Worm (Caenorhabditis elegans) whole organism, midembryonic: ENCODE data around the gene old-2.
"Not testable (repeated sequence)": the region's sequence is repeated elsewhere in the genome, so short reads cannot be mapped to it uniquely, and the experiment has no call there.

Source experiments
- T22C8.4 ChIP-seq: fragments of 200-800 bp; sonication (Bioruptor generic); IDR thresholded peaks from 2 replicates; pipeline ENCODE4 v1.3.6; 2022; ENCODE audit warnings: missing genetic modification characterization, missing compliant biosample characterization
- cog-1 ChIP-seq: sonication (generic microtip); optimal IDR thresholded peaks from 2 replicates; lab custom pipeline; 2016; ENCODE audit warnings: missing genetic modification characterization, missing compliant biosample characterization
- flt-1 ChIP-seq: fragments of 200-800 bp; sonication (Bioruptor generic); IDR thresholded peaks from 2 replicates; pipeline ENCODE4 v1.3.6; 2022; ENCODE audit warnings: missing genetic modification characterization, missing compliant biosample characterization
- klf-2 ChIP-seq: fragments of 200-800 bp; sonication (Bioruptor generic); conservative IDR thresholded peaks from 2 replicates; pipeline ENCODE4 v1.3.6; 2022; ENCODE audit warnings: missing genetic modification reagents, missing genetic modification characterization, missing compliant biosample characterization
- med-1 ChIP-seq: sonication (generic microtip); optimal IDR thresholded peaks from 2 replicates; lab custom pipeline; 2017; ENCODE audit warnings: missing genetic modification characterization, mild to moderate bottlenecking, missing compliant biosample characterization, antibody characterized with exemption, missing genetic modification reagents; ENCODE audit not compliant: insufficient read depth
- ref-1 ChIP-seq: fragments of 200-800 bp; sonication (Bioruptor generic); conservative IDR thresholded peaks from 2 replicates; pipeline ENCODE4 v1.3.6; 2022; ENCODE audit warnings: missing genetic modification reagents, missing genetic modification characterization, missing compliant biosample characterization
- tab-1 ChIP-seq: fragments of 200-800 bp; sonication (Bioruptor generic); IDR thresholded peaks from 2 replicates; pipeline ENCODE4 v1.3.6; 2022; ENCODE audit warnings: missing genetic modification characterization, missing compliant biosample characterization
- ztf-23 ChIP-seq: fragments of 200-800 bp; sonication (Bioruptor generic); IDR thresholded peaks from 2 replicates; pipeline ENCODE4 v1.3.6; 2022; ENCODE audit warnings: missing genetic modification reagents, missing genetic modification characterization, missing compliant biosample characterization
- ztf-29 ChIP-seq: fragments of 200-800 bp; sonication (Bioruptor generic); IDR thresholded peaks from 2 replicates; pipeline ENCODE4 v1.3.6; 2022; ENCODE audit warnings: missing genetic modification reagents, missing genetic modification characterization, missing compliant biosample characterization

old-2 gene

DNA sequence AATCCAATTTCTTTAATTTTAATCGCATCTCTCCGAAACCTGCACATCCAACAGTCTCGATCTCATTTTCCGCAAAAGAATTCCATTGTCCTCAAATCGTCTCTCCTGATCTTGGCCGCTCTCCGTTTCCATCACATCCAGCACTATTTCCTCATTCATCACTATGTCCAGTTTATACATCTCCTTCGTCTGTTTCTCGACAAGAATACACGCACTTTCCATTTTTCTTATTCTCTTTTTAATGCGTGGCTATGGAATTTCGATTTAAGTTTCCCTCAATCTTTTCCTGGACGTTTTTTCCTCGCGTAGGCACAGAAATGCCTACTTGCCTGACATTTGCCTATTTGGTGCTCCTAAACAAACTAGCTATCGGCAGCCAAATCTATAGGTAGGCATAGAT is 30.4 kb upstream of the old-2 start:
- TF ChIP-seq cog-1 (tag; lab: Kevin White, UChicago): no peak
- no peak for TF ChIP-seq ztf-23 (GFP tag; lab: Robert Waterston, UW)
- no peak for TF ChIP-seq med-1 (GFP tag; lab: Kevin White, UChicago)
- TF ChIP-seq tab-1: no peak
- TF ChIP-seq ref-1 (GFP tag; lab: Robert Waterston, UW): no peak
- TF ChIP-seq klf-2 (GFP tag; lab: Robert Waterston, UW): no peak
- no peak for TF ChIP-seq flt-1 (GFP tag; lab: Robert Waterston, UW)

DNA sequence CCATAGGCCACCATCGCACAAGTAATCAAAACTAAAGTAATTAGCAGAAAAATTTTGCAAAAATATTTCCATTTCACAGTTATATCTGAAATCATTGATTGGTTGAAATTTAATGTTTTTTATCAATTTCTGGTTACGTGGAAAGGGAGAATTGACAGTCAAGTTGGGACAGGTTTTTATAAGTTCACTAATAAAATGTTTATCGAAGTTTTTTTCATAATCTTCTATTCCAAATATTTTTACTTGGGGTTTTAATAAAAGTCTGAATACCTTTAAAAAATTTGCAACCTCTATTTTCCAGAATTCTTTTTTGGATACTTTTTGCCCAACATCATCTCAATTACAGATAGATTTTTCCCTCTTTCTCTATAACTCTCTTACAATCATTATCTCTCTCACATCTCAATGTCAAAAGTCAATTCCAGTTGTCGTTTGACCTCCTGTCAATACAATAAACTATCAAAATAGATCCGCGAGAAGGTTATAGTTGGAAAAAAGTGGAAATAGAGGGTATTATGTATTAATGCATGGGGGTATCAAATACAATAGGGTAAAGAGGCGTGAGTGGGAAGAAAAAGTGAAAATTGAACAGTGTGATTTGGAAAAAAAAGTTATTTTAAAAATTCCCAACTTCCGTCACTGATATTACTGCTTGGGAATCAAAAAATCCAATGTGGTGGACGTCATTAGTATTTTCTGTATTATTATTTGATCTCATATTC is 25.3 kb upstream of the old-2 start, which contains the start of the genes chil-2 and ctsa-3.2:
TSS of gene chil-2 (minus strand) at position 101 of the 722 bp plus-strand sequence.
TSS of gene ctsa-3.2 (plus strand) at position 672 of the 722 bp plus-strand sequence.
- TF ChIP-seq tab-1 (no peak), ztf-23 (GFP tag; lab: Robert Waterston, UW) (no peak), ztf-29 (GFP tag; lab: Robert Waterston, UW) (no peak), ref-1 (GFP tag; lab: Robert Waterston, UW) (no peak), med-1 (GFP tag; lab: Kevin White, UChicago) (no peak), klf-2 (GFP tag; lab: Robert Waterston, UW) (no peak), flt-1 (GFP tag; lab: Robert Waterston, UW) (no peak), cog-1 (tag; lab: Kevin White, UChicago) (no peak), T22C8.4 (GFP tag; lab: Robert Waterston, UW) (no peak)

DNA sequence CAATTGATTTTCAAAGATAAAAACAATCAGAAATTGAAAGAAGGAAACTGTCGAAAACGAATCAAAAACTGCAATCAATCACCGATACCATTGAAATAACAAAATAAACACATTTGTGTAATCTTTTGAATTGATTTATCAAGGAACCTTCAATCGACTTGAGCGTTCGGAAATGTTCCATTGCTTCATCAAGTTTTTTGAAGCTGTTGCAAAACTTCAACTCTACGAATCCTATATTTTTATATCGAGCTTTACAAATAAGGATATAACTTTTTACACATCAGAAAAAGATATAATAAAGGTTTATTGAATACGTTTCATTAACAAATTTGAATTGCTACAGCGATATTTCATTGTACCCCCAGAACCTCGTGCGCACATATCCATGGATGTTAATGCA is 23.6 kb upstream of the old-2 start, which contains the start of gene chil-8:
TSS of gene chil-8 (minus strand) at position 101 of the 400 bp plus-strand sequence.
- TF ChIP-seq ztf-23 (GFP tag; lab: Robert Waterston, UW) (no peak), ztf-29 (GFP tag; lab: Robert Waterston, UW) (no peak), T22C8.4 (GFP tag; lab: Robert Waterston, UW) (no peak), ref-1 (GFP tag; lab: Robert Waterston, UW) (no peak), klf-2 (GFP tag; lab: Robert Waterston, UW) (no peak), cog-1 (tag; lab: Kevin White, UChicago) (no peak), med-1 (GFP tag; lab: Kevin White, UChicago) (no peak)

DNA sequence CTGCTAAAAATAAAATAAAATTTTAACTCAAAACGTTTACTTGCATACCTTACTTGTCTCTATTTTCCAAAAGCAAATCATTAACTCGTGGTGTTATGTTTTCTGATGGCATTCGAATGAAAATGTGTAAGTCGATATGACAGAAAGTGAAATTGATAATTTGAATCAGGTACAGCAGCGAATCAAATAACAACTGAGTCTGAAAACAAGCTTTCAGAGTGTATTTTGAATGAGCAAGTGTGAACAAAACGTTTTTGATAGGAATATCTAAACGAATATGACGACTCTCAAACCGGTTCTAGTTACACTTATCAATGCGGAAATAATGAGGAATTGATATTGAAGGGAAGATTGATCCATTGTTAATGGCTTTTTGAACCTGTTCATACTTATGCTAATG is 21.7 kb upstream of the old-2 start, which contains the start of gene chil-7:
TSS of gene chil-7 (minus strand) at position 112 of the 400 bp plus-strand sequence.
- no peak for TF ChIP-seq med-1 (GFP tag; lab: Kevin White, UChicago)
- TF ChIP-seq ztf-23 (GFP tag; lab: Robert Waterston, UW): no peak

DNA sequence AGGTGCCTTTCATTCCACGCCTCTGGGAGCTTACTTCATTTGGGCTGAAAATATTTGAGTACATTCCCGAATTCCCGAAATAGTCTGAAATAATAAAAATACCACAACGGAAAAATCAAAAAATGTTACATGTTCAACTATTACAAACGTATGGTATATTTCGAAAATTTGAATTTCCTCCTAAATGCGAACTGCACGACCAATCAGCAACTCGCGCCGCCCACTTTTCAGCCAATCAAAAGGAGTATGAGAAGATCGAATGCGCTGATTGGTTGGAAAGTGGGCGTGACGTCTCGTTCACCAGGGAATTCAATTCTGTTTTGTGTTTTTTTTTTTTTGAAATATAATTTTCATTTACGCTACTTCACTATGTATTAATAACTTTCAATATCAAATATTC is 19.3 kb upstream of the old-2 start, which contains the start of gene old-1:
TSS of gene old-1 (minus strand) at position 50 of the 400 bp plus-strand sequence.
- TF ChIP-seq ztf-23 (GFP tag; lab: Robert Waterston, UW) (no peak), T22C8.4 (GFP tag; lab: Robert Waterston, UW) (no peak), ref-1 (GFP tag; lab: Robert Waterston, UW) (no peak), cog-1 (tag; lab: Kevin White, UChicago) (no peak), flt-1 (GFP tag; lab: Robert Waterston, UW) (no peak), klf-2 (GFP tag; lab: Robert Waterston, UW) (no peak), tab-1 (no peak), ztf-29 (GFP tag; lab: Robert Waterston, UW) (no peak), med-1 (GFP tag; lab: Kevin White, UChicago) (no peak)

DNA sequence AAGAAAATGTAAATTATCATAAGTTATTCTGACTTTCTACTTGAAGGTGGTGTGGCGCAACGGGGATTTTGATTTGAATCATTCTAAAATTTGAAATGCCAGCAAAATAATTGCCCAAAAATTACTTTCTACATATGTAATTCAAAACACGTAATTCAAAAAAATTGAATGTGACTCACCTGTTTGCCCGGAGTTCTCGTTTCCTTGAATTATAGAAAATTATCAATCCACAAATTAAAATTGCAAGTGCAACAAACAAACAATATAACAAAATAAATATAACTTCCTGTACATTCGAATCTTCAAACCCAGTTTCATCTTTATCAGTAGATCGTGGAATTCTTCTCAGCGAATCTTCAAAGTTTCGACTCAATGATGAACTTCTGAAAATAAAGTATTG is 18.8 kb upstream of the old-2 start:
- TF ChIP-seq ztf-23 (GFP tag; lab: Robert Waterston, UW): no peak
- TF ChIP-seq klf-2 (GFP tag; lab: Robert Waterston, UW): no peak
- TF ChIP-seq med-1 (GFP tag; lab: Kevin White, UChicago): no peak
- no peak for TF ChIP-seq ref-1 (GFP tag; lab: Robert Waterston, UW)
- no peak for TF ChIP-seq ztf-29 (GFP tag; lab: Robert Waterston, UW)
- TF ChIP-seq tab-1: no peak
- TF ChIP-seq flt-1 (GFP tag; lab: Robert Waterston, UW): no peak
- no peak for TF ChIP-seq cog-1 (tag; lab: Kevin White, UChicago)
- no peak for TF ChIP-seq T22C8.4 (GFP tag; lab: Robert Waterston, UW)

DNA sequence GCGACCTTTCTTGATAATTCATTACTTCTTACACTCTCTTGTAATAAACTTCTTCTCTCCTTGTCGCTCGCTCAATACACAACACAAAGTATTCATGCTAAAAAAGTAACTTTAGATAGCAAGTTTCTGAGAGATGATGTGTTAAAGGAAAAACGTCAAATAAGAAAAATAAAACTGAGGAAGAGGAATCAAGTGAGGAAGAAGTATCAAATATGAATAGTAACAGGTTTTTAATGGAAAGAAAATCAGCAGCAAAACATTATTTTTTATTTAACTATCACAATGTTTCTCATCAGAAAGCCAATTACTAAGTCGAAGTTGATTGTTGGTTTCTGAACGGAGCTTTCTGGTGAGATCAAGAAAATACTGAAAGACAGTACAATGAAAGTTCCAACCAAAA is 17.0 kb upstream of the old-2 start, which contains the start of gene chil-1:
TSS of gene chil-1 (minus strand) at position 101 of the 400 bp plus-strand sequence.
- not testable (repeated sequence) for TF ChIP-seq flt-1 (GFP tag; lab: Robert Waterston, UW); cog-1 (tag; lab: Kevin White, UChicago); T22C8.4 (GFP tag; lab: Robert Waterston, UW)

DNA sequence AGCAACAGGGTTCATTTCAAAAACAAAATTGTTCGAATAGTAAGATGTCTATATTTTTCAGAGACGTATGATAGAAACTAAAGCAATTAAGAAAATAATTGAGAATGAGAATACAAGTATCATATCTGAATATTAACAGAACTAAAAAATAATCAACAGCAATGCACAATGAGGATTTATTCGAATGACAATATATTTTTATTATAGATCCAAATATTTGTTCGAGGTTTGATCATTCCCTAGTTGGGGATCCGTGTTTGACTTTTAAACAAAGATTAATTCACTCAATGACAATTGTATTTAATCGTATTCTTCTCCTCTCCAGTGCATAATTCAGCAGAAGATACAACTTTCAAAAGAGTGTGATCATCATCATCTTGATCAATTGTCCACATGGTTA is 12.8 kb upstream of the old-2 start, which contains the start of gene C08H9.18:
TSS of gene C08H9.18 (minus strand) at position 101 of the 400 bp plus-strand sequence.
- no peak for TF ChIP-seq T22C8.4 (GFP tag; lab: Robert Waterston, UW)

DNA sequence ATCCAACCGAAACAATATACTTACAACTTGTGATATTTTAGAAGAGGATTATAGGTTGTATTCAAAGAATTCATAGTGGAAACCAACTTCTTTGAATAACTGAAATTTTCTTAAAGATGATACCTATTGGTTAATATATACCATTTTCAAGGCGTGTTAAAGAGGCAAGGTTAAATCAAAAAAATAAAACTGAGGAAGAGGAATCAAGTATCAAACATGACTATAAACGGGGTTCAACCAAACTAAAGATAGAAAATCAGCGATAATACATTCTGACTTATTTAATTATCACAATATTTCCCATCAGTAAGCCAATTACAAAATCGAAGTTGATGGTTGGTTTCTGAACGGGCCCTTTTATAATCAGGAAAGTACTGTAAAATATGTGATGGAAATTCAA is 12.0 kb upstream of the old-2 start, which contains the start of gene chil-3:
TSS of gene chil-3 (minus strand) at position 101 of the 400 bp plus-strand sequence.
- TF ChIP-seq cog-1 (tag; lab: Kevin White, UChicago): no peak
- TF ChIP-seq ztf-23 (GFP tag; lab: Robert Waterston, UW): no peak
- TF ChIP-seq med-1 (GFP tag; lab: Kevin White, UChicago): no peak
- no peak for TF ChIP-seq ref-1 (GFP tag; lab: Robert Waterston, UW)
- TF ChIP-seq tab-1: no peak
- TF ChIP-seq T22C8.4 (GFP tag; lab: Robert Waterston, UW): no peak
- TF ChIP-seq ztf-29 (GFP tag; lab: Robert Waterston, UW): no peak
- no peak for TF ChIP-seq klf-2 (GFP tag; lab: Robert Waterston, UW)
- TF ChIP-seq flt-1 (GFP tag; lab: Robert Waterston, UW): no peak
